Worm (Caenorhabditis elegans) whole organism, L3 larva: ENCODE data around the gene obr-1.

ENCODE experiments used
- ceh-28 ChIP-seq: fragments of 150-350 bp; optimal IDR thresholded peaks from 2 replicates; lab custom pipeline; 2014; ENCODE audit warnings: missing biosample characterization, missing genetic modification reagents, missing genetic modification characterization
- jun-1 ChIP-seq: fragments of 150-350 bp; optimal IDR thresholded peaks from 2 replicates; lab custom pipeline; 2014; ENCODE audit warnings: missing biosample characterization, missing genetic modification reagents, missing genetic modification characterization
- lin-15B ChIP-seq: fragments of 150-350 bp; optimal IDR thresholded peaks from 2 replicates; lab custom pipeline; 2014; ENCODE audit warnings: missing biosample characterization, missing genetic modification characterization
- mdl-1 ChIP-seq: fragments of 150-350 bp; optimal IDR thresholded peaks from 2 replicates; lab custom pipeline; 2014; ENCODE audit warnings: missing biosample characterization, missing genetic modification characterization
- nhr-25 ChIP-seq: sonication (generic microtip); optimal IDR thresholded peaks from 2 replicates; lab custom pipeline; 2017; ENCODE audit warnings: missing biosample characterization, missing genetic modification characterization
- nhr-76 ChIP-seq: fragments of 150-350 bp; sonication (generic microtip); optimal IDR thresholded peaks from 5 replicates; lab custom pipeline; 2014; ENCODE audit warnings: missing biosample characterization, missing genetic modification characterization
- skn-1 ChIP-seq: fragments of 150-350 bp; optimal IDR thresholded peaks from 2 replicates; lab custom pipeline; 2014; ENCODE audit warnings: missing biosample characterization, missing genetic modification characterization

ce11 chrIII:11287340-11287739 lies 16.6 kb upstream of the obr-1 start:
- no peak for TF ChIP-seq nhr-76
- TF ChIP-seq skn-1 (tag; lab: Kevin White, UChicago), result no peak
- TF ChIP-seq ceh-28 (tag; lab: Kevin White, UChicago), result peak; percentile 94
- no peak for TF ChIP-seq mdl-1
- TF ChIP-seq nhr-25, result no peak
- no peak for TF ChIP-seq lin-15B
- TF ChIP-seq jun-1, result no peak
